Worm (Caenorhabditis elegans) whole organism, late embryonic: ENCODE results near the gene cav-2.
A peak's percentile ranks its signal among the peaks of the same experiment; 100 is the strongest.

Experiments
- F13H6.1 ChIP-seq: sonication (generic microtip); optimal IDR thresholded peaks from 2 replicates; lab custom pipeline; 2016; ENCODE audit warnings: missing genetic modification characterization, missing compliant biosample characterization
- K09A11.1 ChIP-seq: sonication (generic microtip); optimal IDR thresholded peaks from 2 replicates; lab custom pipeline; 2017; ENCODE audit warnings: antibody characterized with exemption, mild to moderate bottlenecking, missing genetic modification characterization, missing compliant biosample characterization; ENCODE audit not compliant: insufficient read depth
- Y22D7AL.16 ChIP-seq: sonication (generic microtip); optimal IDR thresholded peaks from 2 replicates; lab custom pipeline; 2016; ENCODE audit warnings: missing genetic modification characterization, missing compliant biosample characterization
- ahr-1 ChIP-seq: sonication (generic microtip); optimal IDR thresholded peaks from 2 replicates; lab custom pipeline; 2016; ENCODE audit warnings: missing genetic modification characterization, missing compliant biosample characterization
- ama-1 ChIP-seq: fragments of 150-350 bp; optimal IDR thresholded peaks from 2 replicates; lab custom pipeline; 2014
- ceh-18 ChIP-seq: sonication (generic microtip); optimal IDR thresholded peaks from 2 replicates; lab custom pipeline; 2016; ENCODE audit warnings: missing genetic modification characterization, missing compliant biosample characterization
- ceh-30 ChIP-seq: fragments of 150-350 bp; optimal IDR thresholded peaks from 2 replicates; lab custom pipeline; 2014; ENCODE audit warnings: missing biosample characterization, missing genetic modification characterization
- ceh-48 ChIP-seq: sonication (generic microtip); optimal IDR thresholded peaks from 2 replicates; lab custom pipeline; 2016; ENCODE audit warnings: missing genetic modification characterization, inconsistent platforms, missing compliant biosample characterization
- ceh-9 ChIP-seq: sonication (generic microtip); optimal IDR thresholded peaks from 2 replicates; lab custom pipeline; 2016; ENCODE audit warnings: mild to moderate bottlenecking, missing genetic modification characterization, inconsistent platforms, missing compliant biosample characterization
- dmd-4 ChIP-seq: sonication (generic microtip); optimal IDR thresholded peaks from 2 replicates; lab custom pipeline; 2016; ENCODE audit warnings: borderline replicate concordance, missing genetic modification characterization, missing compliant biosample characterization
- dve-1 ChIP-seq: sonication (generic microtip); optimal IDR thresholded peaks from 2 replicates; lab custom pipeline; 2017; ENCODE audit warnings: antibody characterized with exemption, mild to moderate bottlenecking, missing genetic modification characterization, missing compliant biosample characterization
- elt-2 ChIP-seq: sonication (generic microtip); optimal IDR thresholded peaks from 2 replicates; lab custom pipeline; 2016; ENCODE audit warnings: missing genetic modification reagents, missing genetic modification characterization, missing compliant biosample characterization
- eyg-1 ChIP-seq: sonication (generic microtip); optimal IDR thresholded peaks from 2 replicates; lab custom pipeline; 2016; ENCODE audit warnings: missing genotype, missing genetic modification characterization, missing compliant biosample characterization
- fkh-10 ChIP-seq: fragments of 150-350 bp; optimal IDR thresholded peaks from 2 replicates; lab custom pipeline; 2014; ENCODE audit warnings: missing biosample characterization, missing genetic modification reagents, missing genetic modification characterization
- gmeb-2 ChIP-seq: sonication (generic microtip); optimal IDR thresholded peaks from 2 replicates; lab custom pipeline; 2016; ENCODE audit warnings: missing genetic modification characterization, inconsistent platforms, missing compliant biosample characterization
- hlh-13 ChIP-seq: fragments of 200-800 bp; sonication (Bioruptor generic); optimal IDR thresholded peaks from 2 replicates; lab custom pipeline; 2018; ENCODE audit warnings: mild to moderate bottlenecking, missing genetic modification characterization, missing compliant biosample characterization
- hlh-30 ChIP-seq: sonication (generic microtip); optimal IDR thresholded peaks from 2 replicates; lab custom pipeline; 2017; ENCODE audit warnings: antibody characterized with exemption, missing genetic modification characterization, missing compliant biosample characterization; ENCODE audit not compliant: insufficient read depth
- lim-6 ChIP-seq: sonication (generic microtip); optimal IDR thresholded peaks from 2 replicates; lab custom pipeline; 2016; ENCODE audit warnings: missing genetic modification characterization, missing compliant biosample characterization
- lin-11 ChIP-seq: fragments of 200-800 bp; sonication (Bioruptor generic); optimal IDR thresholded peaks from 2 replicates; lab custom pipeline; 2018; ENCODE audit warnings: mild to moderate bottlenecking, missing genetic modification characterization, missing compliant biosample characterization
- mec-3 ChIP-seq: sonication (generic microtip); optimal IDR thresholded peaks from 2 replicates; lab custom pipeline; 2016; ENCODE audit warnings: borderline replicate concordance, missing genetic modification characterization, missing compliant biosample characterization
- nfya-1 ChIP-seq: sonication (generic microtip); optimal IDR thresholded peaks from 2 replicates; lab custom pipeline; 2017; ENCODE audit warnings: missing genetic modification characterization, mild to moderate bottlenecking, missing compliant biosample characterization, antibody characterized with exemption, moderate library complexity
- npax-4 ChIP-seq: sonication (generic microtip); optimal IDR thresholded peaks from 2 replicates; lab custom pipeline; 2016; ENCODE audit warnings: missing genetic modification characterization, missing compliant biosample characterization
- pag-3 ChIP-seq: sonication (generic microtip); optimal IDR thresholded peaks from 2 replicates; lab custom pipeline; 2016; ENCODE audit warnings: missing compliant biosample characterization, missing genetic modification characterization, borderline replicate concordance
- pat-9 ChIP-seq: fragments of 200-800 bp; sonication (Bioruptor generic); optimal IDR thresholded peaks from 2 replicates; lab custom pipeline; 2018; ENCODE audit warnings: mild to moderate bottlenecking, missing genetic modification characterization, moderate library complexity, missing compliant biosample characterization
- pha-4 ChIP-seq: fragments of 150-350 bp; optimal IDR thresholded peaks from 2 replicates; lab custom pipeline; 2018; ENCODE audit warnings: missing biosample characterization, missing genetic modification reagents, missing genetic modification characterization
- pqm-1 ChIP-seq: sonication (generic microtip); optimal IDR thresholded peaks from 2 replicates; lab custom pipeline; 2016; ENCODE audit warnings: missing genetic modification characterization, missing compliant biosample characterization
- ref-2 ChIP-seq: sonication (generic microtip); optimal IDR thresholded peaks from 2 replicates; lab custom pipeline; 2016; ENCODE audit warnings: missing genetic modification characterization, missing compliant biosample characterization
- sdc-2 ChIP-seq: sonication (generic microtip); optimal IDR thresholded peaks from 2 replicates; lab custom pipeline; 2016; ENCODE audit warnings: missing genotype, missing genetic modification characterization, missing compliant biosample characterization
- syd-9 ChIP-seq: sonication (generic microtip); optimal IDR thresholded peaks from 2 replicates; lab custom pipeline; 2016; ENCODE audit warnings: mild to moderate bottlenecking, missing genetic modification characterization, moderate library complexity, missing compliant biosample characterization
- ttx-3 ChIP-seq: sonication (generic microtip); optimal IDR thresholded peaks from 2 replicates; lab custom pipeline; 2016; ENCODE audit warnings: missing genetic modification reagents, missing genetic modification characterization, missing compliant biosample characterization
- unc-55 ChIP-seq: sonication (generic microtip); optimal IDR thresholded peaks from 2 replicates; lab custom pipeline; 2017; ENCODE audit warnings: missing biosample characterization, missing genetic modification reagents, missing genetic modification characterization
- zip-5 ChIP-seq: sonication (generic microtip); optimal IDR thresholded peaks from 2 replicates; lab custom pipeline; 2016; ENCODE audit warnings: missing genetic modification characterization, missing compliant biosample characterization
- ztf-16 ChIP-seq: sonication (generic microtip); optimal IDR thresholded peaks from 2 replicates; lab custom pipeline; 2017; ENCODE audit warnings: missing genetic modification characterization, missing compliant biosample characterization

cav-2 gene

DNA sequence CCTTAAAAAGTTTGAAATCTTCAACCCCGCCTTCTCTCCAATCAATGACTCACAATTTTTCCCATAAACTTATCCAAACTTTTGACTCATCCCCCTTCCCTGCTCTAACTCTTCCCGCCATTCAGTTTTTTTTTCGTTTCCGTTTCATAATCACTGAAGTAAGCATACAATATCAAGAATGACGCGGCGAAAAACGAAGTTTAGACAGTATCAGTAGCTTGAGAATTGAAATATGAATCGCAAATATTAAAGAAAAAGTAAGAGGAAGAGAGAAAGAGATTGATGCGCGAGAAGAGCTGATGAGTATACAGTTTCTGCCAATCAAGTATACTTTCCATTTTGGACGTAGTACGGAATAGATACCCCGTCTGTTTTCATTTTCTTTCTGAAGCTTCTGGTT lies 20.6 kb downstream of the cav-2 start:
- TF ChIP-seq npax-4 (no peak), Y22D7AL.16 (tag; lab: Kevin White, UChicago) (no peak), pha-4 (tag; lab: Kevin White, UChicago) (no peak), pag-3 (tag; lab: Kevin White, UChicago) (no peak), ahr-1 (tag; lab: Kevin White, UChicago) (no peak), unc-55 (no peak), lim-6 (no peak), zip-5 (tag; lab: Kevin White, UChicago) (no peak), elt-2 (tag; lab: Kevin White, UChicago) (no peak), eyg-1 (tag; lab: Kevin White, UChicago) (no peak), lin-11 (no peak), ztf-16 (no peak), syd-9 (tag; lab: Kevin White, UChicago) (no peak), ceh-18 (no peak), nfya-1 (tag; lab: Kevin White, UChicago) (no peak), ama-1 (lab: Kevin White, UChicago) (no peak), F13H6.1 (no peak)

DNA sequence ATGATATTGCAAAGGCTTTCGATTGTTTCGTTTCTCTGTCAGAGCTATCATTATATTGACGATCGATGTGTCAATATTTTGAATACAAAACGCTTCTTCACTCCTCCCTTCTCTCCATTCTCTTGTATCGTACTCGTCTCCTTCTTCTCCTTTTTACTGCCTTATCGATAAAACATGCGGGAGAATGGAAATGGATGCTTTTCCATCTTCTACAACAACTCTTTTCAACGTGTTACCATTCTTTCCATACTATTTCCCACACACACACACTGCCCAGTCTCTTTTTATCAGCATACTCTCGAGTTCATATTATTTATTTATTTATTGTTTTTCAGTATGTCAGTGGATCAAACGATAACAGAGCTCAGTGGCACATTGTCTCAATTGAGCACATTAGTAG lies 21.7 kb downstream of the cav-2 start, which contains the start of gene C50B8.6:
C50B8.6 (plus strand) TSS at position 336 of the 400 bp plus-strand sequence.
- TF ChIP-seq pqm-1 (tag; lab: Kevin White, UChicago) (no peak), hlh-13 (no peak)

DNA sequence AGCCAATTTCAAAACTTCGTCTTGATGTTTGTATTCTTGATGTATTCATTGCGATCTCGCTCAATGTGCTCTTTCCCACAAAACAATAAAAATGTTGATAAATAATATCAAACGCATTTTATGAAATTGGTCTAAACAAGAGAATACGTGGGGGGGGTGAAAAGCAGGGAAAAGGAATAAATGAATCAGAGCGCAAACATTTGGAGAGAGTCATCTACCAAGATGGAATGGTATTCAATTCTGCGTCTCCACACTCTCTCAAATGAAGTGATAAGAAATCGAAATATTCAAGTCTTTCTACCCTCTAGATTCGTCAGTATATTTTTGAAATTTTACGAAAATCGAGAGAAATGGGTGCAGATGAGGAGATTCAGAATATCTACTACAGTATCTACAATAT lies 23.8 kb downstream of the cav-2 start, which contains the start of gene C50B8.5:
C50B8.5 (plus strand) TSS at position 273 of the 400 bp plus-strand sequence.
- TF ChIP-seq dve-1 (tag; lab: Kevin White, UChicago) (peak; percentile 4), ref-2 (tag; lab: Kevin White, UChicago) (no peak)
- TF ChIP-seq, all 69 proteins: peak for 1

DNA sequence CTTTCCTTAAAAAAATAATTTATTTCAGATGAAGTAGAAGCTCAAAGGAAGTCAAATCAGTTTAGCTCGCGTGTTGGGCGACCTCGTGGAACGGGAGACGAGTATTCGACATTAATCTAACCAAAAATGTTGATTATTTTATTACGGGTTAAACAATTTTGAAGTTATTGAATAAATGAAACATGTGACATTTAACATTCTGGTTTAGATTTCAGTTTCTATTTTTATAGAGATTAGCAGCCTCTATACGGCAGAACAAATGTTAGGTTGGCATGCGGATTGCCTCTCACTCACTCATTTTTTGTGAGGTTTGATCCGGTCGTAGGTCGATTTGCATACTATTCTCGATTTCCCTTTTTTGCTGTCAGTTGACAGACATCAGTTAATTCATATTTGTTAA lies 27.6 kb downstream of the cav-2 start, which contains the start of gene F53F4.1:
F53F4.1 (plus strand) TSS at position 301 of the 400 bp plus-strand sequence.
- TF ChIP-seq dmd-4 (tag; lab: Kevin White, UChicago) (no peak), sdc-2 (no peak), ceh-48 (tag; lab: Kevin White, UChicago) (no peak), K09A11.1 (tag; lab: Kevin White, UChicago) (no peak), ceh-9 (tag; lab: Kevin White, UChicago) (no peak), ceh-30 (no peak), fkh-10 (GFP tag; lab: Kevin White, UChicago) (no peak)

DNA sequence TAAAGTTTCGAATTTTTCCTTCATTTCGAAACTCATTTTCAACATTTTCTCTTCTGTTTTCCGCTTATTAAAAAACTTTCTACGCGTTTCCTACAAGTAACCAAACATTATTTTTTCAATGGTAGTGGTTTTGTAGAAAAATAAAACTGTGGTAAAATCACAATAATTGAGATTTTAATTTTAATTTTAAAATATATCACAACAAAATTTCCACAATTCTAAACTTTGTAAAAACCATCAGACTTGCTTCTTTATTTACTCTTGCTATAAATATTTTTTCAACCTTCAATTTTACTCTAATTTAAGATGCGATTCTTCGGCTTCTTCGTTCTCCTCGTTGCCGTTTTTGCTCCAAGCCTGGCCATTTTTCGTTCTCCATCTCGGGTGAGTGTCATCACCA lies 31.0 kb downstream of the cav-2 start, which contains the start of gene F53F4.17:
F53F4.17 (plus strand) TSS at position 301 of the 400 bp plus-strand sequence.
- TF ChIP-seq pag-3 (tag; lab: Kevin White, UChicago) (no peak), hlh-30 (tag; lab: Kevin White, UChicago) (no peak), gmeb-2 (no peak), unc-55 (no peak), pat-9 (tag; lab: Kevin White, UChicago) (no peak), ttx-3 (tag; lab: Kevin White, UChicago) (no peak), mec-3 (tag; lab: Kevin White, UChicago) (no peak)
